Fruit fly (Drosophila melanogaster): ENCODE measurements around the gene beta-PheRS.

Gene beta-PheRS

DNA sequence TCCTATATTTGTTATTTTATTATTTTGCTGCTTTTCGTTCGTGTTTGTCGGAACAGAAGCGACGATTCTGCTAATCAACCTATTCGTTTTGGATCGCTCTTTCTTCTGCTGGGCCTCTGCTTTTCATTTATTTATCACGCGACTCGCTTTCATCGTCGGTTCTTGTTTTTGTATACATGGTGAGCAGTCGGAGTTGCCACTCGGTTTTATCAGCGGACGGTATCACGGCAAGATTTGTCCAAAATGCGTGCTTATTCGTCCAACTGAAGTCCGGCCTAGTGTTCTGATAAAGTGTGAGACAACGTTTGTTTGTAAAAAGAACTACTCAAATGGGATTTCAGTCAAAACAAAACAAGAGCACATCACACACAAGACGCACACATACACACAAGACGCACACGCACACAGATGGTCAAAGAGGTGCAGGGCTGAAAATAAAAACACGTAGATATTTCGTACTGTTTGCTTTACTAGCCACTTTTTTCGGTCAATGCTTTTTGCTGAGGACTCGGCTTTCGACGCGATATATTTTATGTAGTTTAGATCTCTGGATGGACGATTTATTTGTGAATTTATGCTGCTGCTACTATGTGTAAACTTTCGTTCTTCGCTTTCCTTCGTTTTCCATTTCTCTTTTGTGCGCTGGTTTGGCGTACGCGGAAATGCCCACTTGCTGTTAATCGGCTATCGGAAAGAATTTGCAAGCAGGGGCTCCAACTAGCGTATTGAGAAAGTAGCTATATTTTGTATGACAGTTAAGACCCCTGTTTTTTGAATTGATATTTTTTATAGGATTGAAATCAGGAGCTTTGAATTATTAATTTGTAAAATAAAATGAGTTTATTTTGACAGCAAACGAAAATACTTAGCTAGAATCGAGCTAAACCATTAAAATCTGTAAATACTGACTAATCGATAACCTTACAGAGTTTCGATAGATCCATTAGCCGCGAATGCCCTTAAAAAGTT lies 30.9 kb downstream of the beta-PheRS start, which contains the start of gene twin (continued):
- TF ChIP-seq HLH4C (GFP tag; IDR thresholded peaks at IDR 0.05; ENCODE audit: partially characterized antibody) (peak; percentile 81), HmgD (GFP tag; optimal IDR thresholded peaks at IDR 0.05) (peak; percentile 32), ap (GFP tag; IDR thresholded peaks at IDR 0.05) (no peak), CG11247 (GFP tag; IDR thresholded peaks at IDR 0.05) (peak; percentile 45; the same call in 1 of the 2 replicates), Dad (GFP tag; optimal IDR thresholded peaks at IDR 0.05) (peak; percentile 54), zfh2 (GFP tag; optimal IDR thresholded peaks at IDR 0.05) (peak; percentile 72), ham (GFP tag; IDR thresholded peaks at IDR 0.05) (no peak), Optix (GFP tag; IDR thresholded peaks at IDR 0.05) (no peak), CG7271 (tag; optimal IDR thresholded peaks at IDR 0.05) (no peak), CG11695 (GFP tag; IDR thresholded peaks at IDR 0.05) (0 out of 3 replicates have a peak, but pooled peaks have one; percentile 31), fu2 (GFP tag; optimal IDR thresholded peaks at IDR 0.05) (peak; percentile 52), ATbp (GFP tag; optimal IDR thresholded peaks at IDR 0.05) (no peak), lbe (GFP tag; optimal IDR thresholded peaks at IDR 0.05) (peak; percentile 6), CG3407 (GFP tag; optimal IDR thresholded peaks at IDR 0.05) (no peak), CG2712 (tag; optimal IDR thresholded peaks at IDR 0.05) (peak; percentile 60), Dbx (GFP tag; IDR thresholded peaks at IDR 0.05) (peak; percentile 42; the same call in 1 of the 3 replicates), chm (GFP tag; IDR thresholded peaks at IDR 0.05) (no peak), CG8478 (optimal IDR thresholded peaks at IDR 0.05) (peak; percentile 37), sim (GFP tag; IDR thresholded peaks at IDR 0.05) (no peak), Sry-β (GFP tag; optimal IDR thresholded peaks at IDR 0.05) (peak; percentile 86), CG9932 (GFP tag; IDR thresholded peaks at IDR 0.05) (peak; percentile 88), CG16815 (GFP tag; optimal IDR thresholded peaks at IDR 0.05) (no peak), yki (optimal IDR thresholded peaks at IDR 0.05) (no peak), pho (GFP tag; optimal IDR thresholded peaks at IDR 0.05) (peak; percentile 68), CG34224 (GFP tag; IDR thresholded peaks at IDR 0.05; ENCODE audit: partially characterized antibody) (peak; percentile 70), zf30C (GFP tag; optimal IDR thresholded peaks at IDR 0.05) (no peak), CG18764 (GFP tag; optimal IDR thresholded peaks at IDR 0.05) (peak; percentile 56), pita (GFP tag; optimal IDR thresholded peaks at IDR 0.05) (no peak), hth (optimal IDR thresholded peaks at IDR 0.05) (no peak), dimm (GFP tag; IDR thresholded peaks at IDR 0.05) (no peak), B-H2 (GFP tag; optimal IDR thresholded peaks at IDR 0.05) (peak; percentile 67), ro (GFP tag; IDR thresholded peaks at IDR 0.05) (no peak), otp (GFP tag; IDR thresholded peaks at IDR 0.05) (peak; percentile 63; the same call in 2 of the 3 replicates), trem (tag; optimal IDR thresholded peaks at IDR 0.05) (peak; percentile 99), CG12942 (GFP tag; optimal IDR thresholded peaks at IDR 0.05) (peak; percentile 16), Dll (GFP tag; IDR thresholded peaks at IDR 0.05; ENCODE audit: partially characterized antibody) (peak; percentile 82), chif (GFP tag; optimal IDR thresholded peaks at IDR 0.05) (peak; percentile 11 to 69), PHDP (tag; optimal IDR thresholded peaks at IDR 0.05) (peak; percentile 49), Kr (GFP tag; optimal IDR thresholded peaks at IDR 0.05) (no peak), E2f1 (GFP tag; IDR thresholded peaks at IDR 0.05) (0 out of 2 replicates have a peak, but pooled peaks have one; percentile 31), Fer1 (GFP tag; optimal IDR thresholded peaks at IDR 0.05) (peak; percentile 16), CG10366 (GFP tag; IDR thresholded peaks at IDR 0.05) (peak; percentile 37; the same call in 1 of the 2 replicates), CG12769 (tag; optimal IDR thresholded peaks at IDR 0.05) (no peak), HLH3B (GFP tag; IDR thresholded peaks at IDR 0.05) (0 out of 2 replicates have a peak, but pooled peaks have one; percentile 16), eyg (GFP tag; optimal IDR thresholded peaks at IDR 0.05) (no peak), cg (GFP tag; optimal IDR thresholded peaks at IDR 0.05) (peak; percentile 91), Antp (GFP tag; optimal IDR thresholded peaks at IDR 0.05) (peak; percentile 73), Six4 (GFP tag; optimal IDR thresholded peaks at IDR 0.05) (no peak), CkIIα-i1 (GFP tag; IDR thresholded peaks at IDR 0.05) (no peak), schlank (tag; optimal IDR thresholded peaks at IDR 0.05) (no peak)

All from whole organism, embryonic.